Worm (Caenorhabditis elegans): ENCODE results near the gene ZK1321.1.
A peak's percentile ranks its signal among the peaks of the same experiment; 100 is the strongest.

Gene ZK1321.1

DNA sequence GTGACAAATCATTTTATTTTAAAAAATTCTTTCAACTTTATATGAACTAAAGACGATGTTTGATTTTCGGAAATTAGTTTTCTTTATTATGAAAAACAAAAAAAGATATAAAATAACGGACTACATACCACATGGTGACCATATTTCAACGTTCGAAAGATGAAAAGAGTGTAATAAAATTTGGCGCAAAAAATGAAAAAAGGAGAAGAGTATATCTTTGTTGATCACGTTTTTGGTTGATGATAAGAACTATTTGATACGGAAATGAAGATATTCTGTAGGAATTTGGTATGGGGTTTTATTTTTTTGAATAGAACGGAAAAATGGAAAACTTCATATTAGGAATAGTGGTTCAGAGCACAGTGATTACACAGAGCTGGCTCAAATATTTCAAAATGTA, 774 bp upstream of the ZK1321.1 start, which contains the start of gene Y53C12B.7:
TSS of gene Y53C12B.7 (minus strand) at position 163 of the 400 bp plus-strand sequence.
- TF ChIP-seq mdl-1 (tag; optimal IDR thresholded peaks at IDR 0.05) (no peak), sdz-12 (GFP tag; optimal IDR thresholded peaks at IDR 0.05) (no peak), ZK337.2 (GFP tag; IDR thresholded peaks at IDR 0.05) (no peak), daf-8 (GFP tag; IDR thresholded peaks at IDR 0.05) (no peak), dmd-6 (GFP tag; IDR thresholded peaks at IDR 0.05) (peak; percentile 29), zfp-3 (GFP tag; conservative IDR thresholded peaks at IDR 0.05) (no peak), spr-3 (GFP tag; optimal IDR thresholded peaks at IDR 0.05) (no peak), cey-2 (tag; optimal IDR thresholded peaks at IDR 0.05; ENCODE audit: borderline replicate concordance, insufficient read depth) (peak; percentile 24), mxl-3 (GFP tag; optimal IDR thresholded peaks at IDR 0.05) (peak; percentile 29), madf-5 (GFP tag; IDR thresholded peaks at IDR 0.05) (no peak), unc-62 (GFP tag; optimal IDR thresholded peaks at IDR 0.05 in 1 of 2) (no peak), unc-62 (tag; optimal IDR thresholded peaks at IDR 0.05) (no peak)

DNA sequence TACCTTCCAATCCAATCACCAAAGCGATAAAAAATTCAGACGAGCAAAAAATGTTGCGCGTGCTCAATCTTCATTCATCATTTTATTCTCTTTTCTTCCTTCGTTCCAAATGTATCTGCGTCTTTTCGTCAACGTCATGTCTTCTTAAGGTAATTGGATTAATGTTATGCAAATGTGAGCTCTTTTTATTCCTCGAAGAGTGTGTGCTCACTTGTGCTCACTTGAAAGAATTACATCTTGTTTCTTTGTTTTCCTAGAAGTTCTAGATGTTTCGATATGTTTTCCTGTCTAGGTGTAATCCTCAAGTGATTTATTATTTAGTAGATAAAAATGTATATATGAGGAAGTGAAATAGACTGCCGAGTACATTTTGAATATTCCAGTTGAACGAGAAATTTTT, 1.6 kb downstream of the ZK1321.1 start:
- no peak for TF ChIP-seq zfp-3 (GFP tag; conservative IDR thresholded peaks at IDR 0.05)

DNA sequence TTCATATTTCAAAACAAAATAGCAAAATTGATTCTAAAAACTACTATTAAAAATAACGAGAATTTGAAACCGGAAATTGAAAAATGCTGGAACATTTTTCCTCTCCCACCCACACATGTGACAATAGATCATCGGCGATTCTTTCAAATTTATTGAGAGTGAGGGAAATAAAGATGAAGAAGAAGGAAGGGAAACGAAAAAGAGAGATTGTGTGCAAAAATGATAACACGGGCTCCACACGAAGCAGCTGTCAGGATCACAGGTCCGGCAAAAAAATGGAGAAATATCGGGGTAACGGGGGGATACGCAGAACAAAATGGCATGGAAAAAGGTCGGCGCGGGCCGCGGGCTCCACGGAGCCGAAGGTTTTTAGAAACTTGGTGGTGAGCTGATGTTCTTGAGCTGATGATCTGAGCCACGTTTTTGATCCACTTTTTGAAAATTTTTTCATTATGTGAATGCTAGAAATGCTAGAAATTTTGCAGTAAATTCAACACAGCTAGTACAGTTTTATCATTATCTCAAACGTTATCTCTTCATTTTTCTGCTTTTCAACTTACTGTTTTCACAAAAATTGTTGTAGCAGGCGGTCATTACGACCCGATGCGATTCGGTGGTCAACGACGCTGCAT, 3.9 kb downstream of the ZK1321.1 start, which contains the start of gene shk-1:
TSS of gene shk-1 (plus strand) at position 582 of the 632 bp plus-strand sequence.
- no peak for TF ChIP-seq ceh-62 (tag; optimal IDR thresholded peaks at IDR 0.05)
- TF ChIP-seq madf-5 (GFP tag; IDR thresholded peaks at IDR 0.05) = no peak
- no peak for TF ChIP-seq egl-43 (GFP tag; IDR thresholded peaks at IDR 0.05)
- no peak for TF ChIP-seq daf-19 (GFP tag; conservative IDR thresholded peaks at IDR 0.05)
- TF ChIP-seq D1046.2 (GFP tag; IDR thresholded peaks at IDR 0.05) = no peak
- no peak for TF ChIP-seq lir-3 (tag; optimal IDR thresholded peaks at IDR 0.05)
- peak; percentile 13 for TF ChIP-seq hlh-30 (tag; optimal IDR thresholded peaks at IDR 0.05; ENCODE audit: insufficient read depth)
- TF ChIP-seq ZK337.2 (GFP tag; IDR thresholded peaks at IDR 0.05) = 0 out of 2 replicates have a peak, but pooled peaks have one; percentile 19
- no peak for TF ChIP-seq rbr-2 (tag; optimal IDR thresholded peaks at IDR 0.05)
- TF ChIP-seq lin-29 (GFP tag; IDR thresholded peaks at IDR 0.05) = no peak
- no peak for TF ChIP-seq spr-1 (tag; optimal IDR thresholded peaks at IDR 0.05)
- TF ChIP-seq nhr-111 (GFP tag; optimal IDR thresholded peaks at IDR 0.05) = no peak
- no peak for TF ChIP-seq ztf-11 (tag; optimal IDR thresholded peaks at IDR 0.05)
- TF ChIP-seq zfp-2 (tag; optimal IDR thresholded peaks at IDR 0.05) = no peak
- no peak for TF ChIP-seq ces-1 (GFP tag; optimal IDR thresholded peaks at IDR 0.05)
- no peak for TF ChIP-seq ceh-44 (GFP tag; IDR thresholded peaks at IDR 0.05)
- no peak for TF ChIP-seq ceh-32 (tag; optimal IDR thresholded peaks at IDR 0.05; ENCODE audit: poor library complexity)
- no peak for TF ChIP-seq mdl-1 (tag; optimal IDR thresholded peaks at IDR 0.05)
- no peak for TF ChIP-seq ama-1 (optimal IDR thresholded peaks at IDR 0.05)
- TF ChIP-seq dve-1 (tag; optimal IDR thresholded peaks at IDR 0.05; ENCODE audit: insufficient read depth) = no peak
- no peak for TF ChIP-seq nhr-10 (tag; optimal IDR thresholded peaks at IDR 0.05)
- TF ChIP-seq R02D3.7 (tag; optimal IDR thresholded peaks at IDR 0.05) = no peak
- TF ChIP-seq tra-1 (GFP tag; IDR thresholded peaks at IDR 0.05) = no peak
- TF ChIP-seq skn-1 (tag; optimal IDR thresholded peaks at IDR 0.05) = no peak
- no peak for TF ChIP-seq dpl-1 (GFP tag; optimal IDR thresholded peaks at IDR 0.05)
- no peak for TF ChIP-seq lim-7 (GFP tag; IDR thresholded peaks at IDR 0.05)
- TF ChIP-seq lin-38 (GFP tag; IDR thresholded peaks at IDR 0.05) = no peak
- peak; percentile 90 for TF ChIP-seq nhr-11 (tag; optimal IDR thresholded peaks at IDR 0.05)
- no peak for TF ChIP-seq duxl-1 (tag; optimal IDR thresholded peaks at IDR 0.05; ENCODE audit: poor library complexity)
- no peak for TF ChIP-seq nhr-6 (tag; optimal IDR thresholded peaks at IDR 0.05)
- TF ChIP-seq hlh-11 (tag; optimal IDR thresholded peaks at IDR 0.05) = peak; percentile 48
- TF ChIP-seq daf-8 (GFP tag; IDR thresholded peaks at IDR 0.05) = no peak
- TF ChIP-seq cey-2 (tag; optimal IDR thresholded peaks at IDR 0.05; ENCODE audit: borderline replicate concordance, insufficient read depth) = no peak
- TF ChIP-seq fkh-10 (GFP tag; optimal IDR thresholded peaks at IDR 0.05) = no peak
- no peak for TF ChIP-seq F37D6.2 (tag; optimal IDR thresholded peaks at IDR 0.05)
- TF ChIP-seq unc-130 (GFP tag; optimal IDR thresholded peaks at IDR 0.05) = no peak
- TF ChIP-seq ceh-20 (GFP tag; IDR thresholded peaks at IDR 0.05) = no peak
- no peak for TF ChIP-seq jun-1 (tag; optimal IDR thresholded peaks at IDR 0.05)
- no peak for TF ChIP-seq nhr-102 (tag; optimal IDR thresholded peaks at IDR 0.05)
- TF ChIP-seq aha-1 (tag) = no peak
